Worm (Caenorhabditis elegans): ENCODE measurements around the gene nsy-1.

nsy-1 gene

DNA sequence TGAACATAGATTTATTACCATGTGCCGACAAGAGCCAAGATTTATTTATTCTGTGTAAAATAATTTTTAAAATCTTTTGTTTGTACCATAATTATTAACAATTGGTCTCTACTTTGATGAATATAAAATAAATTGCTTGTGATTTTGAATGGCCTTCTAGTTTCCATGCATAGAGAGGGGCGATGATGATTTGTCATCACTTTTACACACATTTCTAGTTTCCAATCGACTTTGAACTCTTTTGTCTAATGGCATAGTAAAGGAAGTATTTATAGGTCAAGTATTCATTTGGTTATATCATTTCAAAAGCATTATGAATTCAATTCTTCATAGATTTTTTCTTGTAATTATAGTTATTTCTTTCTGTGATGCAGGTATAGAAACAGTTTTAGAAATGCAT lies 18.9 kb upstream of the nsy-1 start, which contains the start of gene F59A6.10:
Gene F59A6.10 (plus strand): TSS at position 301 of the 400 bp plus-strand sequence.
- TF ChIP-seq pax-3 (tag; optimal IDR thresholded peaks at IDR 0.05) (no peak), egl-13 (tag; optimal IDR thresholded peaks at IDR 0.05) (no peak), unc-62 (GFP tag; optimal IDR thresholded peaks at IDR 0.05) (no peak), dsc-1 (tag; optimal IDR thresholded peaks at IDR 0.05) (no peak), xbp-1 (tag; optimal IDR thresholded peaks at IDR 0.05) (no peak), alr-1 (tag; optimal IDR thresholded peaks at IDR 0.05; ENCODE audit: borderline replicate concordance) (no peak)

ce11 chrII:5004781-5005180 lies 17.8 kb upstream of the nsy-1 start, which contains the start of gene F59A6.4:
F59A6.4 (plus strand) TSS chrII:5005081.
- TF ChIP-seq sptf-1 (tag; optimal IDR thresholded peaks at IDR 0.05) (no peak), C34B4.2 (tag; optimal IDR thresholded peaks at IDR 0.05) (no peak), nhr-11 (tag; optimal IDR thresholded peaks at IDR 0.05) (no peak), grh-1 (GFP tag; IDR thresholded peaks at IDR 0.05) (no peak), mef-2 (tag; optimal IDR thresholded peaks at IDR 0.05) (no peak), dpl-1 (GFP tag; optimal IDR thresholded peaks at IDR 0.05) (no peak), ztf-4 (tag; optimal IDR thresholded peaks at IDR 0.05) (no peak), nhr-12 (tag; optimal IDR thresholded peaks at IDR 0.05) (no peak), alr-1 (tag; optimal IDR thresholded peaks at IDR 0.05; ENCODE audit: borderline replicate concordance) (no peak), xbp-1 (tag; optimal IDR thresholded peaks at IDR 0.05) (no peak), ceh-88 (GFP tag; IDR thresholded peaks at IDR 0.05) (no peak), unc-30 (tag; optimal IDR thresholded peaks at IDR 0.05) (no peak), nhr-90 (tag; optimal IDR thresholded peaks at IDR 0.05; ENCODE audit: poor library complexity) (no peak)

DNA sequence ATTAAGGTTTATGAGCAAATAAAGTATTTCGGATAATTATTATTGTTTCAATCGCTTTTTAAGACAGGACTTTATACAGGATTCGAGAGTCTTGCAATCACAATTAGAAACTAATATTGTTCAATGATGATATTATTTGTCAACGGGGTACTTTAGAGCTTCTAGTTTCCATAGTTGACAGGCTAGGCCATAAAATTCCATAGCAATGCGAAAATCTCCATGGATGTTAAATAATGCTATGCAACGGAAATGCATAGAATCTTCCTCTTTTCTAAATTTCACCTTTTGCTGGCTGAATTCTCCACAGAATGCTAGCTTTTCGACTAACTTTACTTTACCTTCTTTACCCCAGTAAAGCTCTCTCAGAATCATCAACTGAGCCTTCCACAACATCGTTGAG lies 14.5 kb upstream of the nsy-1 start, which contains the start of gene F59A6.3:
Gene F59A6.3 (plus strand): TSS at position 301 of the 400 bp plus-strand sequence.
- TF ChIP-seq ces-1 (GFP tag; optimal IDR thresholded peaks at IDR 0.05) (no peak), isw-1 (GFP tag; IDR thresholded peaks at IDR 0.05) (no peak)

ce11 chrII:5011978-5012377 lies 10.6 kb upstream of the nsy-1 start, which contains the start of gene F59A6.12:
F59A6.12 (minus strand) TSS chrII:5012078.
- TF ChIP-seq nhr-20 (tag; optimal IDR thresholded peaks at IDR 0.05): no peak
- no peak for TF ChIP-seq pag-3 (tag; optimal IDR thresholded peaks at IDR 0.05; ENCODE audit: borderline replicate concordance, insufficient read depth)
- TF ChIP-seq fkh-10 (GFP tag; optimal IDR thresholded peaks at IDR 0.05): no peak
- no peak for TF ChIP-seq efl-3 (GFP tag; optimal IDR thresholded peaks at IDR 0.05)
- TF ChIP-seq sup-37 (GFP tag; optimal IDR thresholded peaks at IDR 0.05): no peak
- TF ChIP-seq lir-3 (tag; optimal IDR thresholded peaks at IDR 0.05; ENCODE audit: poor library complexity): no peak
- TF ChIP-seq nhr-12 (tag; optimal IDR thresholded peaks at IDR 0.05): no peak
- no peak for TF ChIP-seq lin-35 (GFP tag; optimal IDR thresholded peaks at IDR 0.05)
- no peak for TF ChIP-seq aly-2 (tag; optimal IDR thresholded peaks at IDR 0.05)
- no peak for TF ChIP-seq unc-98 (GFP tag; IDR thresholded peaks at IDR 0.05)
- no peak for TF ChIP-seq ceh-88 (GFP tag; IDR thresholded peaks at IDR 0.05)
- no peak for TF ChIP-seq mab-9 (GFP tag; IDR thresholded peaks at IDR 0.05)
- TF ChIP-seq zip-4 (GFP tag; optimal IDR thresholded peaks at IDR 0.05): no peak
- TF ChIP-seq dpl-1 (GFP tag; optimal IDR thresholded peaks at IDR 0.05): no peak
- no peak for TF ChIP-seq lsy-2 (tag; optimal IDR thresholded peaks at IDR 0.05)

ce11 chrII:5014399-5014798 lies 8.2 kb upstream of the nsy-1 start, which contains the start of gene F59A6.2:
F59A6.2 (plus strand) TSS chrII:5014699.
- TF ChIP-seq pqm-1 (tag; optimal IDR thresholded peaks at IDR 0.05) (no peak), nhr-90 (tag; optimal IDR thresholded peaks at IDR 0.05; ENCODE audit: poor library complexity) (no peak), elt-3 (tag; optimal IDR thresholded peaks at IDR 0.05) (no peak), lir-3 (tag; optimal IDR thresholded peaks at IDR 0.05; ENCODE audit: poor library complexity) (no peak), unc-130 (tag; optimal IDR thresholded peaks at IDR 0.05) (no peak), ztf-11 (tag; optimal IDR thresholded peaks at IDR 0.05) (no peak), sptf-1 (tag; optimal IDR thresholded peaks at IDR 0.05) (no peak), alr-1 (tag; optimal IDR thresholded peaks at IDR 0.05; ENCODE audit: borderline replicate concordance) (no peak), swsn-7 (tag; optimal IDR thresholded peaks at IDR 0.05) (no peak), snu-23 (GFP tag; optimal IDR thresholded peaks at IDR 0.05) (no peak), efl-1 (optimal IDR thresholded peaks at IDR 0.05) (no peak), efl-1 (GFP tag; optimal IDR thresholded peaks at IDR 0.05 in 1 of 2) (no peak), hlh-4 (tag; optimal IDR thresholded peaks at IDR 0.05) (no peak), isw-1 (GFP tag; IDR thresholded peaks at IDR 0.05) (no peak), C34B4.2 (tag; optimal IDR thresholded peaks at IDR 0.05) (no peak), tlp-1 (tag; optimal IDR thresholded peaks at IDR 0.05) (no peak), blmp-1 (tag; optimal IDR thresholded peaks at IDR 0.05) (no peak)
